Fruit fly (Drosophila melanogaster) S2 (cell line): ENCODE results near the gene CG4704.

Experiments
- CG8478 ChIP-seq: fragments of >200 bp; optimal IDR thresholded peaks from 2 replicates; lab custom pipeline; 2018
- CTCF ChIP-seq, 2 experiments: fragments of >200 bp; optimal IDR thresholded peaks; 2 replicates each; lab custom pipeline; 2018

- TF ChIP-seq CG8478 (lab: Kevin White, UChicago) (no peak), CTCF (optimal IDR thresholded peaks at IDR 0.05; lab: Kevin White, UChicago) (no peak)
Measured at dm6 chr3R:22878416-22878815, 32.3 kb upstream of the CG4704 start.
